Fruit fly (Drosophila melanogaster) S2 (cell line): ENCODE results near the gene CG5509.

Experiments used
- CG8478 ChIP-seq: fragments of >200 bp; optimal IDR thresholded peaks from 2 replicates; lab custom pipeline; 2018
- CTCF ChIP-seq, 2 experiments: fragments of >200 bp; optimal IDR thresholded peaks; 2 replicates each; lab custom pipeline; 2018

- TF ChIP-seq CTCF (optimal IDR thresholded peaks at IDR 0.05; lab: Kevin White, UChicago) (no peak), CG8478 (lab: Kevin White, UChicago) (no peak)
Observed at dm6 chr3R:12445468-12445867, 6.8 kb upstream of the CG5509 start.
